Worm (Caenorhabditis elegans) whole organism, late embryonic: ENCODE results near the gene F35E8.7.
"Not testable (repeated sequence)": the region's sequence is repeated elsewhere in the genome, so short reads cannot be mapped to it uniquely, and the experiment has no call there.

Experiments used
- C08G9.2 ChIP-seq: sonication (generic microtip); optimal IDR thresholded peaks from 2 replicates; lab custom pipeline; 2016; ENCODE audit warnings: mild to moderate bottlenecking, missing genetic modification characterization, moderate library complexity, missing compliant biosample characterization
- K02D7.2 ChIP-seq: sonication (generic microtip); optimal IDR thresholded peaks from 2 replicates; lab custom pipeline; 2017; ENCODE audit warnings: mild to moderate bottlenecking, missing genetic modification characterization, missing compliant biosample characterization
- K09A11.1 ChIP-seq: sonication (generic microtip); optimal IDR thresholded peaks from 2 replicates; lab custom pipeline; 2017; ENCODE audit warnings: antibody characterized with exemption, mild to moderate bottlenecking, missing genetic modification characterization, missing compliant biosample characterization; ENCODE audit not compliant: insufficient read depth
- T23F11.4 ChIP-seq: fragments of 200-800 bp; sonication (Bioruptor generic); optimal IDR thresholded peaks from 2 replicates; lab custom pipeline; 2018; ENCODE audit warnings: mild to moderate bottlenecking, missing genetic modification characterization, missing compliant biosample characterization
- Y22D7AL.16 ChIP-seq: sonication (generic microtip); optimal IDR thresholded peaks from 2 replicates; lab custom pipeline; 2016; ENCODE audit warnings: missing genetic modification characterization, missing compliant biosample characterization
- ahr-1 ChIP-seq: sonication (generic microtip); optimal IDR thresholded peaks from 2 replicates; lab custom pipeline; 2016; ENCODE audit warnings: missing genetic modification characterization, missing compliant biosample characterization
- ceh-19 ChIP-seq: fragments of 200-800 bp; sonication (Bioruptor generic); optimal IDR thresholded peaks from 2 replicates; lab custom pipeline; 2018; ENCODE audit warnings: mild to moderate bottlenecking, missing genetic modification characterization, missing compliant biosample characterization
- ceh-2 ChIP-seq: sonication (generic microtip); optimal IDR thresholded peaks from 2 replicates; lab custom pipeline; 2016; ENCODE audit warnings: missing genotype, missing genetic modification characterization, missing compliant biosample characterization
- ceh-30 ChIP-seq: fragments of 150-350 bp; optimal IDR thresholded peaks from 2 replicates; lab custom pipeline; 2014; ENCODE audit warnings: missing biosample characterization, missing genetic modification characterization
- ceh-31 ChIP-seq: sonication (generic microtip); optimal IDR thresholded peaks from 2 replicates; lab custom pipeline; 2016; ENCODE audit warnings: missing genetic modification characterization, missing compliant biosample characterization
- ceh-48 ChIP-seq: sonication (generic microtip); optimal IDR thresholded peaks from 2 replicates; lab custom pipeline; 2016; ENCODE audit warnings: missing genetic modification characterization, inconsistent platforms, missing compliant biosample characterization
- ceh-9 ChIP-seq: sonication (generic microtip); optimal IDR thresholded peaks from 2 replicates; lab custom pipeline; 2016; ENCODE audit warnings: mild to moderate bottlenecking, missing genetic modification characterization, inconsistent platforms, missing compliant biosample characterization
- dve-1 ChIP-seq: sonication (generic microtip); optimal IDR thresholded peaks from 2 replicates; lab custom pipeline; 2017; ENCODE audit warnings: antibody characterized with exemption, mild to moderate bottlenecking, missing genetic modification characterization, missing compliant biosample characterization
- elt-2 ChIP-seq: sonication (generic microtip); optimal IDR thresholded peaks from 2 replicates; lab custom pipeline; 2016; ENCODE audit warnings: missing genetic modification reagents, missing genetic modification characterization, missing compliant biosample characterization
- elt-4 ChIP-seq: sonication (generic microtip); optimal IDR thresholded peaks from 2 replicates; lab custom pipeline; 2016; ENCODE audit warnings: missing genetic modification characterization, missing compliant biosample characterization
- fax-1 ChIP-seq: sonication (generic microtip); optimal IDR thresholded peaks from 2 replicates; lab custom pipeline; 2016; ENCODE audit warnings: missing genotype, missing genetic modification characterization, missing compliant biosample characterization
- fkh-6 ChIP-seq: sonication (generic microtip); optimal IDR thresholded peaks from 2 replicates; lab custom pipeline; 2016; ENCODE audit warnings: missing genetic modification characterization, missing compliant biosample characterization
- gmeb-2 ChIP-seq: sonication (generic microtip); optimal IDR thresholded peaks from 2 replicates; lab custom pipeline; 2016; ENCODE audit warnings: missing genetic modification characterization, inconsistent platforms, missing compliant biosample characterization
- lim-6 ChIP-seq: sonication (generic microtip); optimal IDR thresholded peaks from 2 replicates; lab custom pipeline; 2016; ENCODE audit warnings: missing genetic modification characterization, missing compliant biosample characterization
- lin-11 ChIP-seq: fragments of 200-800 bp; sonication (Bioruptor generic); optimal IDR thresholded peaks from 2 replicates; lab custom pipeline; 2018; ENCODE audit warnings: mild to moderate bottlenecking, missing genetic modification characterization, missing compliant biosample characterization
- mec-3 ChIP-seq: sonication (generic microtip); optimal IDR thresholded peaks from 2 replicates; lab custom pipeline; 2016; ENCODE audit warnings: borderline replicate concordance, missing genetic modification characterization, missing compliant biosample characterization
- nfya-1 ChIP-seq: sonication (generic microtip); optimal IDR thresholded peaks from 2 replicates; lab custom pipeline; 2017; ENCODE audit warnings: missing genetic modification characterization, mild to moderate bottlenecking, missing compliant biosample characterization, antibody characterized with exemption, moderate library complexity
- pha-4 ChIP-seq: fragments of 150-350 bp; optimal IDR thresholded peaks from 2 replicates; lab custom pipeline; 2018; ENCODE audit warnings: missing biosample characterization, missing genetic modification reagents, missing genetic modification characterization
- pros-1 ChIP-seq: fragments of 150-350 bp; optimal IDR thresholded peaks from 2 replicates; lab custom pipeline; 2014; ENCODE audit warnings: missing biosample characterization, missing genetic modification reagents, missing genetic modification characterization
- sdc-2 ChIP-seq: sonication (generic microtip); optimal IDR thresholded peaks from 2 replicates; lab custom pipeline; 2016; ENCODE audit warnings: missing genotype, missing genetic modification characterization, missing compliant biosample characterization
- sox-4 ChIP-seq: sonication (generic microtip); optimal IDR thresholded peaks from 2 replicates; lab custom pipeline; 2017; ENCODE audit warnings: mild to moderate bottlenecking, missing genetic modification characterization, inconsistent platforms, missing compliant biosample characterization
- syd-9 ChIP-seq: sonication (generic microtip); optimal IDR thresholded peaks from 2 replicates; lab custom pipeline; 2016; ENCODE audit warnings: mild to moderate bottlenecking, missing genetic modification characterization, moderate library complexity, missing compliant biosample characterization
- ttx-3 ChIP-seq: sonication (generic microtip); optimal IDR thresholded peaks from 2 replicates; lab custom pipeline; 2016; ENCODE audit warnings: missing genetic modification reagents, missing genetic modification characterization, missing compliant biosample characterization
- unc-3 ChIP-seq, 2 experiments: fragments of 200-800 bp in 1 of 2; sonication (Bioruptor generic) in 1 of 2; sonication (generic microtip) in 1 of 2; conservative IDR thresholded peaks in 1 of 2; optimal IDR thresholded peaks in 1 of 2; 2 replicates each; pipeline versions ENCODE4 v1.3.6 to Lab custom; 2016 to 2022; ENCODE audit warnings: missing compliant biosample characterization in 2 of 2, missing genetic modification characterization in 2 of 2, missing genetic modification reagents in 1 of 2
- unc-42 ChIP-seq: sonication (generic microtip); optimal IDR thresholded peaks from 2 replicates; lab custom pipeline; 2016; ENCODE audit warnings: missing genotype, missing genetic modification characterization, missing compliant biosample characterization
- unc-55 ChIP-seq: sonication (generic microtip); optimal IDR thresholded peaks from 2 replicates; lab custom pipeline; 2017; ENCODE audit warnings: missing biosample characterization, missing genetic modification reagents, missing genetic modification characterization
- ztf-16 ChIP-seq: sonication (generic microtip); optimal IDR thresholded peaks from 2 replicates; lab custom pipeline; 2017; ENCODE audit warnings: missing genetic modification characterization, missing compliant biosample characterization

The F35E8.7 gene

DNA sequence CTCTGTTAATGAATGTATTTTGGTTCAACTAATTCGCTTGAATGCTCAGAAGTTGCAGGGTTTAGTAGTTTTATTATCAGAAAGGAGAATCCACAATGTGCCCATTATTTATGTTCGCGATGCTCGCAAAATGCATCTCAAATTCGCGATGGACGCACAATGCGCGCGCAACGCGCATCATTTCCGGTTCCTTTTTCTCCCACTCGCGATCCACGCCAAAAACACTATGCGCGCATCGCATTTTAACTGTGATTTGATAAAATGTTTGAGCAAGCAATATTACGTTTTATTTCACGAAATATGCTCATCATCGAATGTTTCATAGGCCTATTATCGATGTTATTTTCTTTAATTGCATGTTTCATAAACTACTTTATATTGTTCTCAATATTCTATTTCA lies 16.1 kb downstream of the F35E8.7 start, which contains the start of gene srbc-77:
Gene srbc-77 (plus strand): TSS at position 301 of the 400 bp plus-strand sequence.
- TF ChIP-seq mec-3 (tag; lab: Kevin White, UChicago); fkh-6; lim-6 (tag; lab: Kevin White, UChicago): not testable (repeated sequence)

DNA sequence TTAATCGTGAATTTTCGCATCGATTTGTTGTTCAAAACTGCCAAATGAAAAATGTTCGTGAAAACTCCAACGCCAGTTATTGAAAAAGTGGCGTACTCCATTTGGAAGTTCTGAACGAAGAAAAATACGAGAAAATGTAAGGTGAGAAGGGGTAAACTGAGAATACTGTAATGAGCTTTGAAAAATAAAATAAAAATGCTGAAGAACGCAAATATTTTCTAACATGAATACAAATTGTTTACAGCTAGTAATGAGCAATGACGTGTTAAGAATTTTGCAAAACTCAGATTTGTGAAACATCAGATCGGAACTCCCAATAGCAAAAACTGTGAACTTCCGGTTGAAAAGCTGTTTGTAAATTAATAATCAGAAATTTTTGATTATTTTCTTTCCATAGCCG lies 18.6 kb downstream of the F35E8.7 start, which contains the start of gene srw-26:
Gene srw-26 (minus strand): TSS at position 101 of the 400 bp plus-strand sequence.
- no peak for TF ChIP-seq Y22D7AL.16 (tag; lab: Kevin White, UChicago)

DNA sequence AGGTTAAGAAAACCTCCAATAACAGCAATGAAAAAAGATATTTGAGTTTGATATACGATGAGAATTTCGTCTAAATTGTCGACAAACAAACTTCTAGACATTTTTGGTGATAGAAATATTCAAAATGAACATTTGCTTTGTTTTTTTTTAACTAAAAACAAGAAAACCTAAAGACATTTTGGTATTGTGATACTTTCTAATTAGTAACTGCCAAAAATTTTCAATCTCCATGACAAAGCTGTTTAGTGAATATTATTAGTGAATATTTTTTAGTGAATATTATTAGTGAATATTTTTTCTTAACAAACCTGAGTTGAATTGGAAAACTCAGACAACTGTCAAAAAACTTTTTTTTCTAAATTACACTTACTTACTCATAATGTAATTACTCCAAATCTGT lies 26.4 kb downstream of the F35E8.7 start, which contains the start of gene srw-55:
Gene srw-55 (minus strand): TSS at position 101 of the 400 bp plus-strand sequence.
- TF ChIP-seq unc-42 (tag; lab: Kevin White, UChicago) (no peak), C08G9.2 (tag; lab: Kevin White, UChicago) (no peak), ahr-1 (no peak), ceh-9 (tag; lab: Kevin White, UChicago) (no peak), ceh-2 (no peak), dve-1 (tag; lab: Kevin White, UChicago) (no peak), nfya-1 (tag; lab: Kevin White, UChicago) (no peak), unc-3 (GFP tag; conservative IDR thresholded peaks at IDR 0.05; lab: Robert Waterston, UW) (no peak), unc-3 (tag; optimal IDR thresholded peaks at IDR 0.05; lab: Kevin White, UChicago) (no peak), sox-4 (no peak), ceh-31 (no peak), pros-1 (tag; lab: Kevin White, UChicago) (no peak), K02D7.2 (tag; lab: Kevin White, UChicago) (no peak)

DNA sequence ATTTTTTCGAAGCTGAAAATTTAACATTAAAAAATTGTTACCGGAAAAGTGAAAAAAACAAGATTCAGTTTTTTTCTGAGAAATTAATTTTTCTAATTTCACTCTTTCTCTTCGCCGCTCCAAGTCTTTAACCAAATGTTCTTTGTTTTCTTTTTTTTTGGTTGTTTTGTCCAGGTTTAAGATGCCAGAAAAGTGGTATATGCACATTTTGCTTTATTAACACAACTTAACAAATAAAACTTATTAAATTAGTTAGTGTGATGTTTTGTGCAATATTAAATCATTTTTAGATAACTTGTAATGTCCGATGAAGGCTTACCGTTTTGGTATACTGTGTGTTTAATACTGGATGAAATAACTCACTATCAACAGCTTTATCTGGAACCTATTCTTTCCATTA lies 29.3 kb downstream of the F35E8.7 start, which contains the start of gene srw-53:
Gene srw-53 (plus strand): TSS at position 301 of the 400 bp plus-strand sequence.
- no peak for TF ChIP-seq ceh-31
- no peak for TF ChIP-seq unc-55 (GFP tag; lab: Kevin White, UChicago)
- TF ChIP-seq elt-2: no peak
- TF ChIP-seq ceh-2: no peak
- no peak for TF ChIP-seq K02D7.2 (tag; lab: Kevin White, UChicago)
- TF ChIP-seq fax-1 (tag; lab: Kevin White, UChicago): no peak
- no peak for TF ChIP-seq pros-1 (tag; lab: Kevin White, UChicago)
- no peak for TF ChIP-seq ceh-19
- TF ChIP-seq ceh-48: no peak
- TF ChIP-seq lim-6 (tag; lab: Kevin White, UChicago): no peak

DNA sequence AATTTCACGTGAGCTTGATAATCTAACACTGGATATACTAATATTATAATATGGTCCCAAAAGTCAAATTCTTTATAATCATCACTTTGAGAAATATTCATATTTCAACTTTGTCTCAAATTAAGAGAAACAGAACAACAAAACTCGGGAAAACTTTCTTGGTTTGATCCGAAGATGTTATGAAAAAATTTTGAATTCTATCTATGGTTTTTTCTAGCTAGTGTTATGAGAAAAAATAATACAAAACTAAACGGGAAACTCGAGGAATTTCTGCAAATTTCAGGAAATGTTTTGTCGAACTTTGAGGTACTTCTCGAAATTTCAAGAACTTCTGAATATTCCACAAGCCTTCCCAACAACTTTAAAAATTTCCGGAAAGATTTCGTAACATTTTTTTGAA lies 37.1 kb downstream of the F35E8.7 start, which contains the start of gene srw-59:
Gene srw-59 (minus strand): TSS at position 101 of the 400 bp plus-strand sequence.
- no peak for TF ChIP-seq gmeb-2 (tag; lab: Kevin White, UChicago)
- TF ChIP-seq unc-55 (GFP tag; lab: Kevin White, UChicago): no peak
- TF ChIP-seq K09A11.1 (tag; lab: Kevin White, UChicago): no peak
- TF ChIP-seq C08G9.2 (tag; lab: Kevin White, UChicago): no peak
- no peak for TF ChIP-seq ztf-16 (tag; lab: Kevin White, UChicago)
- no peak for TF ChIP-seq lin-11 (tag; lab: Kevin White, UChicago)
- TF ChIP-seq elt-4 (tag; lab: Kevin White, UChicago): no peak
- no peak for TF ChIP-seq sdc-2 (tag; lab: Kevin White, UChicago)
- TF ChIP-seq T23F11.4 (GFP tag; lab: Kevin White, UChicago): no peak
- TF ChIP-seq pros-1 (tag; lab: Kevin White, UChicago): no peak
- TF ChIP-seq syd-9 (tag; lab: Kevin White, UChicago): no peak
- no peak for TF ChIP-seq ceh-30

- TF ChIP-seq pha-4 (tag; lab: Kevin White, UChicago) (no peak), ttx-3 (tag; lab: Kevin White, UChicago) (no peak), pros-1 (tag; lab: Kevin White, UChicago) (no peak), K02D7.2 (tag; lab: Kevin White, UChicago) (no peak), lim-6 (tag; lab: Kevin White, UChicago) (no peak)
Observed at ce11 chrV:15952762-15953161, 38.9 kb downstream of the F35E8.7 start, which contains the start of gene srw-56. TSS of gene srw-56 (minus strand) at chrV:15952862.
